Worm (Caenorhabditis elegans) whole organism, L3 larva: ENCODE results near the gene gop-1.

ENCODE experiments used
- R02D3.7 ChIP-seq: fragments of 150-350 bp; optimal IDR thresholded peaks from 2 replicates; lab custom pipeline; 2014; ENCODE audit warnings: missing biosample characterization, missing genetic modification characterization
- aly-2 ChIP-seq: fragments of 150-350 bp; optimal IDR thresholded peaks from 2 replicates; lab custom pipeline; 2014; ENCODE audit warnings: missing biosample characterization, missing genetic modification characterization
- elt-1 ChIP-seq: fragments of 150-350 bp; optimal IDR thresholded peaks from 2 replicates; lab custom pipeline; 2014; ENCODE audit warnings: missing biosample characterization, missing genetic modification characterization
- fkh-10 ChIP-seq: sonication (generic microtip); optimal IDR thresholded peaks from 2 replicates; lab custom pipeline; 2017; ENCODE audit warnings: missing biosample characterization, missing genetic modification reagents, missing genetic modification characterization
- fos-1 ChIP-seq: fragments of 150-350 bp; optimal IDR thresholded peaks from 2 replicates; lab custom pipeline; 2014; ENCODE audit warnings: missing biosample characterization, missing genetic modification characterization
- lin-15B ChIP-seq: fragments of 150-350 bp; optimal IDR thresholded peaks from 2 replicates; lab custom pipeline; 2014; ENCODE audit warnings: missing biosample characterization, missing genetic modification characterization
- nhr-237 ChIP-seq: fragments of 150-350 bp; optimal IDR thresholded peaks from 2 replicates; lab custom pipeline; 2014; ENCODE audit warnings: missing biosample characterization, missing genetic modification characterization
- nhr-28 ChIP-seq: fragments of 150-350 bp; optimal IDR thresholded peaks from 2 replicates; lab custom pipeline; 2014; ENCODE audit warnings: missing biosample characterization, missing genetic modification characterization
- skn-1 ChIP-seq: fragments of 150-350 bp; optimal IDR thresholded peaks from 2 replicates; lab custom pipeline; 2014; ENCODE audit warnings: missing biosample characterization, missing genetic modification characterization
- snpc-4 ChIP-seq: fragments of 150-350 bp; optimal IDR thresholded peaks from 2 replicates; lab custom pipeline; 2014; ENCODE audit warnings: missing biosample characterization, missing genetic modification characterization
- unc-39 ChIP-seq: sonication (generic microtip); optimal IDR thresholded peaks from 4 replicates; lab custom pipeline; 2017; ENCODE audit warnings: missing biosample characterization, missing genetic modification characterization
- unc-62 ChIP-seq: fragments of 150-350 bp; sonication (generic microtip); optimal IDR thresholded peaks from 4 replicates; lab custom pipeline; 2014; ENCODE audit warnings: missing biosample characterization, missing genetic modification reagents, missing genetic modification characterization
- zag-1 ChIP-seq: fragments of 150-350 bp; optimal IDR thresholded peaks from 2 replicates; lab custom pipeline; 2014; ENCODE audit warnings: missing biosample characterization, missing genetic modification characterization
- ztf-11 ChIP-seq: fragments of 150-350 bp; optimal IDR thresholded peaks from 2 replicates; lab custom pipeline; 2014; ENCODE audit warnings: missing biosample characterization, missing genetic modification characterization

DNA sequence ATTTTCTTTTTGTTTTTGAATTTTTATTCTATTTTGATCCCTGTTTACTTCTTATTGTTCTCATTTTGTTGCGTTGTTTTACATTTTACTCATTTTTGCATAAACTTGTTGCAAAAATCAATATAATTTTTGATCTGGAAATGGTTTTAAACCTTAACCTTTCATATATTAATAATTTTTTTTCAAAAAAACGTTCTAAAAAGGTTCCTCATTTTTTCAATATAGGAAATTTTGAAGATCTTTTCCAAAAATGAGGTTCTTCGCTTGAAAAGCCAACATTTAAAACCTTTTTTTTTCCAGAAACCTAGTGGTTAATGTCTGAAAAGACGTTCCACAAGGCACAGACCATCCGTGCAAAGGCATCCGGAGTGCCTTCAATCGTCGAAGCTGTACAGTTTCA, 6.2 kb downstream of the gop-1 start, which contains the start of gene gop-3:
- TF ChIP-seq nhr-237 (tag; lab: Kevin White, UChicago) (no peak), unc-39 (tag; lab: Kevin White, UChicago) (no peak), aly-2 (no peak), snpc-4 (no peak), fos-1 (tag; lab: Kevin White, UChicago) (no peak), zag-1 (tag; lab: Kevin White, UChicago) (no peak), nhr-28 (no peak), lin-15B (no peak), elt-1 (tag; lab: Kevin White, UChicago) (no peak), R02D3.7 (tag; lab: Kevin White, UChicago) (no peak), skn-1 (no peak), fkh-10 (GFP tag; lab: Kevin White, UChicago) (no peak), ztf-11 (tag; lab: Kevin White, UChicago) (no peak), unc-62 (no peak)
